ENCODE assay signal across 2 worm cellular contexts in genomic region chrV:396309-396708, ce11.
TF ChIP-seq lines count a peak whose summit lies in the region.

TSS of gene nhr-253 (plus strand) at chrV:396593.

TF ChIP-seq in whole organism, L1 larva, 84 proteins besides CTCF, POLR2A, EP300 and RAD21:
- TF ChIP-seq snu-23 (GFP tag; optimal IDR thresholded peaks at IDR 0.05; lab: Kevin White, UChicago) (no peak), unc-86 (tag; optimal IDR thresholded peaks at IDR 0.05; lab: Kevin White, UChicago) (no peak), dsc-1 (tag; optimal IDR thresholded peaks at IDR 0.05; lab: Kevin White, UChicago) (peak; percentile 36), skn-1 (tag; optimal IDR thresholded peaks at IDR 0.05; lab: Kevin White, UChicago) (no peak), nhr-20 (tag; optimal IDR thresholded peaks at IDR 0.05; lab: Kevin White, UChicago) (peak; percentile 33), fkh-8 (tag; optimal IDR thresholded peaks at IDR 0.05; lab: Kevin White, UChicago) (peak; percentile 82), zip-4 (GFP tag; optimal IDR thresholded peaks at IDR 0.05; lab: Kevin White, UChicago) (no peak), nhr-47 (tag; optimal IDR thresholded peaks at IDR 0.05; lab: Kevin White, UChicago) (peak; percentile 70)

TF ChIP-seq in whole organism, L3 larva, 47 proteins besides CTCF, POLR2A, EP300 and RAD21:
- TF ChIP-seq nhr-12 (tag; optimal IDR thresholded peaks at IDR 0.05; lab: Kevin White, UChicago) (no peak), nhr-11 (tag; optimal IDR thresholded peaks at IDR 0.05; lab: Kevin White, UChicago) (peak; percentile 46)

Comparison
In these comparisons a context has a peak if more than half of its experiments do, and no peak if none do; other contexts are left out.
1. Of the 26 proteins assayed by ChIP-seq in both whole organism, L1 larva and whole organism, L3 larva: peak only in whole organism, L1 larva: none; only in whole organism, L3 larva: nhr-11; in both: none; in neither: 25.